Worm (Caenorhabditis elegans) whole organism, late embryonic: ENCODE measurements around the gene rtfo-1.

Experiments used
- C08G9.2 ChIP-seq: sonication (generic microtip); optimal IDR thresholded peaks from 2 replicates; lab custom pipeline; 2016; ENCODE audit warnings: mild to moderate bottlenecking, missing genetic modification characterization, moderate library complexity, missing compliant biosample characterization
- F13H6.1 ChIP-seq: sonication (generic microtip); optimal IDR thresholded peaks from 2 replicates; lab custom pipeline; 2016; ENCODE audit warnings: missing genetic modification characterization, missing compliant biosample characterization
- K02D7.2 ChIP-seq: sonication (generic microtip); optimal IDR thresholded peaks from 2 replicates; lab custom pipeline; 2017; ENCODE audit warnings: mild to moderate bottlenecking, missing genetic modification characterization, missing compliant biosample characterization
- K09A11.1 ChIP-seq: sonication (generic microtip); optimal IDR thresholded peaks from 2 replicates; lab custom pipeline; 2017; ENCODE audit warnings: antibody characterized with exemption, mild to moderate bottlenecking, missing genetic modification characterization, missing compliant biosample characterization; ENCODE audit not compliant: insufficient read depth
- T23F11.4 ChIP-seq: fragments of 200-800 bp; sonication (Bioruptor generic); optimal IDR thresholded peaks from 2 replicates; lab custom pipeline; 2018; ENCODE audit warnings: mild to moderate bottlenecking, missing genetic modification characterization, missing compliant biosample characterization
- Y22D7AL.16 ChIP-seq: sonication (generic microtip); optimal IDR thresholded peaks from 2 replicates; lab custom pipeline; 2016; ENCODE audit warnings: missing genetic modification characterization, missing compliant biosample characterization
- ama-1 ChIP-seq: fragments of 150-350 bp; optimal IDR thresholded peaks from 2 replicates; lab custom pipeline; 2014
- ceh-14 ChIP-seq: sonication (generic microtip); optimal IDR thresholded peaks from 2 replicates; lab custom pipeline; 2016; ENCODE audit warnings: missing genotype, missing genetic modification characterization, missing compliant biosample characterization
- ceh-18 ChIP-seq: sonication (generic microtip); optimal IDR thresholded peaks from 2 replicates; lab custom pipeline; 2016; ENCODE audit warnings: missing genetic modification characterization, missing compliant biosample characterization
- ceh-2 ChIP-seq: sonication (generic microtip); optimal IDR thresholded peaks from 2 replicates; lab custom pipeline; 2016; ENCODE audit warnings: missing genotype, missing genetic modification characterization, missing compliant biosample characterization
- ceh-24 ChIP-seq: sonication (generic microtip); optimal IDR thresholded peaks from 2 replicates; lab custom pipeline; 2016; ENCODE audit warnings: mild to moderate bottlenecking, missing genetic modification characterization, missing compliant biosample characterization
- ceh-30 ChIP-seq: fragments of 150-350 bp; optimal IDR thresholded peaks from 2 replicates; lab custom pipeline; 2014; ENCODE audit warnings: missing biosample characterization, missing genetic modification characterization
- ceh-34 ChIP-seq: sonication (generic microtip); optimal IDR thresholded peaks from 2 replicates; lab custom pipeline; 2016; ENCODE audit warnings: mild to moderate bottlenecking, missing genetic modification characterization, missing compliant biosample characterization
- che-1 ChIP-seq: sonication (generic microtip); optimal IDR thresholded peaks from 2 replicates; lab custom pipeline; 2016; ENCODE audit warnings: mild to moderate bottlenecking, missing genetic modification characterization, missing compliant biosample characterization
- elt-2 ChIP-seq: sonication (generic microtip); optimal IDR thresholded peaks from 2 replicates; lab custom pipeline; 2016; ENCODE audit warnings: missing genetic modification reagents, missing genetic modification characterization, missing compliant biosample characterization
- ets-4 ChIP-seq: sonication (generic microtip); optimal IDR thresholded peaks from 2 replicates; lab custom pipeline; 2016; ENCODE audit warnings: missing genetic modification characterization, missing compliant biosample characterization
- gmeb-2 ChIP-seq: sonication (generic microtip); optimal IDR thresholded peaks from 2 replicates; lab custom pipeline; 2016; ENCODE audit warnings: missing genetic modification characterization, inconsistent platforms, missing compliant biosample characterization
- hlh-13 ChIP-seq: fragments of 200-800 bp; sonication (Bioruptor generic); optimal IDR thresholded peaks from 2 replicates; lab custom pipeline; 2018; ENCODE audit warnings: mild to moderate bottlenecking, missing genetic modification characterization, missing compliant biosample characterization
- hlh-15 ChIP-seq: sonication (generic microtip); optimal IDR thresholded peaks from 2 replicates; lab custom pipeline; 2016; ENCODE audit warnings: missing genetic modification characterization, missing compliant biosample characterization
- hlh-30 ChIP-seq: sonication (generic microtip); optimal IDR thresholded peaks from 2 replicates; lab custom pipeline; 2017; ENCODE audit warnings: antibody characterized with exemption, missing genetic modification characterization, missing compliant biosample characterization; ENCODE audit not compliant: insufficient read depth
- hlh-8 ChIP-seq: sonication (generic microtip); optimal IDR thresholded peaks from 2 replicates; lab custom pipeline; 2016; ENCODE audit warnings: missing genotype, missing genetic modification characterization, missing compliant biosample characterization
- mec-3 ChIP-seq: sonication (generic microtip); optimal IDR thresholded peaks from 2 replicates; lab custom pipeline; 2016; ENCODE audit warnings: borderline replicate concordance, missing genetic modification characterization, missing compliant biosample characterization
- npax-4 ChIP-seq: sonication (generic microtip); optimal IDR thresholded peaks from 2 replicates; lab custom pipeline; 2016; ENCODE audit warnings: missing genetic modification characterization, missing compliant biosample characterization
- odd-2 ChIP-seq: sonication (generic microtip); optimal IDR thresholded peaks from 2 replicates; lab custom pipeline; 2017; ENCODE audit warnings: antibody characterized with exemption, mild to moderate bottlenecking, missing genetic modification characterization, missing compliant biosample characterization
- pag-3 ChIP-seq: sonication (generic microtip); optimal IDR thresholded peaks from 2 replicates; lab custom pipeline; 2016; ENCODE audit warnings: missing compliant biosample characterization, missing genetic modification characterization, borderline replicate concordance
- pha-2 ChIP-seq: sonication (generic microtip); optimal IDR thresholded peaks from 2 replicates; lab custom pipeline; 2017; ENCODE audit warnings: mild to moderate bottlenecking, missing genetic modification characterization, missing compliant biosample characterization
- pha-4 ChIP-seq: fragments of 150-350 bp; optimal IDR thresholded peaks from 2 replicates; lab custom pipeline; 2018; ENCODE audit warnings: missing biosample characterization, missing genetic modification reagents, missing genetic modification characterization
- pqm-1 ChIP-seq: sonication (generic microtip); optimal IDR thresholded peaks from 2 replicates; lab custom pipeline; 2016; ENCODE audit warnings: missing genetic modification characterization, missing compliant biosample characterization
- pros-1 ChIP-seq: fragments of 150-350 bp; optimal IDR thresholded peaks from 2 replicates; lab custom pipeline; 2014; ENCODE audit warnings: missing biosample characterization, missing genetic modification reagents, missing genetic modification characterization
- ref-2 ChIP-seq: sonication (generic microtip); optimal IDR thresholded peaks from 2 replicates; lab custom pipeline; 2016; ENCODE audit warnings: missing genetic modification characterization, missing compliant biosample characterization
- rnt-1 ChIP-seq: sonication (generic microtip); optimal IDR thresholded peaks from 2 replicates; lab custom pipeline; 2016; ENCODE audit warnings: missing genetic modification characterization, missing compliant biosample characterization
- sdc-2 ChIP-seq: sonication (generic microtip); optimal IDR thresholded peaks from 2 replicates; lab custom pipeline; 2016; ENCODE audit warnings: missing genotype, missing genetic modification characterization, missing compliant biosample characterization
- sox-4 ChIP-seq: sonication (generic microtip); optimal IDR thresholded peaks from 2 replicates; lab custom pipeline; 2017; ENCODE audit warnings: mild to moderate bottlenecking, missing genetic modification characterization, inconsistent platforms, missing compliant biosample characterization
- ttx-3 ChIP-seq: sonication (generic microtip); optimal IDR thresholded peaks from 2 replicates; lab custom pipeline; 2016; ENCODE audit warnings: missing genetic modification reagents, missing genetic modification characterization, missing compliant biosample characterization
- unc-42 ChIP-seq: sonication (generic microtip); optimal IDR thresholded peaks from 2 replicates; lab custom pipeline; 2016; ENCODE audit warnings: missing genotype, missing genetic modification characterization, missing compliant biosample characterization
- unc-55 ChIP-seq: sonication (generic microtip); optimal IDR thresholded peaks from 2 replicates; lab custom pipeline; 2017; ENCODE audit warnings: missing biosample characterization, missing genetic modification reagents, missing genetic modification characterization
- unc-86 ChIP-seq: sonication (generic microtip); optimal IDR thresholded peaks from 2 replicates; lab custom pipeline; 2016; ENCODE audit warnings: missing genetic modification characterization, missing compliant biosample characterization

Gene rtfo-1

ce11 chrV:9621437-9621836 lies 39.0 kb upstream of the rtfo-1 start:
- no peak for TF ChIP-seq ceh-18 (tag; lab: Kevin White, UChicago)
- TF ChIP-seq C08G9.2 (tag; lab: Kevin White, UChicago), result no peak
- no peak for TF ChIP-seq ama-1 (lab: Kevin White, UChicago)
- TF ChIP-seq npax-4 (tag; lab: Kevin White, UChicago), result no peak
- no peak for TF ChIP-seq pha-2 (tag; lab: Kevin White, UChicago)
- no peak for TF ChIP-seq che-1 (tag; lab: Kevin White, UChicago)
- no peak for TF ChIP-seq pha-4 (tag; lab: Kevin White, UChicago)
- TF ChIP-seq elt-2 (tag; lab: Kevin White, UChicago), result no peak
- TF ChIP-seq rnt-1 (tag; lab: Kevin White, UChicago), result no peak
- no peak for TF ChIP-seq odd-2 (tag; lab: Kevin White, UChicago)
- no peak for TF ChIP-seq hlh-13 (GFP tag; lab: Kevin White, UChicago)
- no peak for TF ChIP-seq hlh-15 (tag; lab: Kevin White, UChicago)
- no peak for TF ChIP-seq unc-42
- TF ChIP-seq K02D7.2 (tag; lab: Kevin White, UChicago), result no peak
- TF ChIP-seq Y22D7AL.16 (tag; lab: Kevin White, UChicago), result no peak
- no peak for TF ChIP-seq hlh-30

ce11 chrV:9620417-9620816 lies 38.0 kb upstream of the rtfo-1 start:
- no peak for TF ChIP-seq sox-4 (tag; lab: Kevin White, UChicago)
- no peak for TF ChIP-seq ceh-30 (tag; lab: Kevin White, UChicago)
- TF ChIP-seq T23F11.4 (GFP tag; lab: Kevin White, UChicago), result no peak
- no peak for TF ChIP-seq ets-4 (tag; lab: Kevin White, UChicago)

- TF ChIP-seq che-1 (tag; lab: Kevin White, UChicago), result no peak
- TF ChIP-seq ref-2, result no peak
- no peak for TF ChIP-seq K09A11.1 (tag; lab: Kevin White, UChicago)
- no peak for TF ChIP-seq ceh-18 (tag; lab: Kevin White, UChicago)
- no peak for TF ChIP-seq pag-3
- no peak for TF ChIP-seq ceh-34 (tag; lab: Kevin White, UChicago)
- TF ChIP-seq gmeb-2, result no peak
- TF ChIP-seq unc-55 (GFP tag; lab: Kevin White, UChicago), result no peak
- TF ChIP-seq rnt-1 (tag; lab: Kevin White, UChicago), result no peak
- no peak for TF ChIP-seq ttx-3 (tag; lab: Kevin White, UChicago)
- no peak for TF ChIP-seq ceh-2 (tag; lab: Kevin White, UChicago)
- TF ChIP-seq unc-86 (tag; lab: Kevin White, UChicago), result no peak
- no peak for TF ChIP-seq Y22D7AL.16 (tag; lab: Kevin White, UChicago)
- TF ChIP-seq T23F11.4 (GFP tag; lab: Kevin White, UChicago), result no peak
- TF ChIP-seq F13H6.1 (tag; lab: Kevin White, UChicago), result no peak
- no peak for TF ChIP-seq pha-2 (tag; lab: Kevin White, UChicago)
- no peak for TF ChIP-seq hlh-15 (tag; lab: Kevin White, UChicago)
Measured at ce11 chrV:9619850-9620249, 37.4 kb upstream of the rtfo-1 start, which contains the start of gene idpc-6. idpc-6 (plus strand) TSS chrV:9620150.

ce11 chrV:9618919-9619318 lies 36.5 kb upstream of the rtfo-1 start, which contains the start of gene idpc-7:
idpc-7 (minus strand) TSS chrV:9619019.
- TF ChIP-seq sdc-2 (tag; lab: Kevin White, UChicago) (no peak), hlh-8 (no peak), hlh-15 (tag; lab: Kevin White, UChicago) (no peak), ceh-24 (no peak), hlh-30 (no peak), T23F11.4 (GFP tag; lab: Kevin White, UChicago) (no peak), ets-4 (tag; lab: Kevin White, UChicago) (no peak), pros-1 (no peak), elt-2 (tag; lab: Kevin White, UChicago) (no peak), pqm-1 (no peak), ceh-14 (tag; lab: Kevin White, UChicago) (no peak), mec-3 (tag; lab: Kevin White, UChicago) (no peak)
